Fruit fly (Drosophila melanogaster): Measurements from ENCODE around the gene CG42717.

The CG42717 gene

DNA sequence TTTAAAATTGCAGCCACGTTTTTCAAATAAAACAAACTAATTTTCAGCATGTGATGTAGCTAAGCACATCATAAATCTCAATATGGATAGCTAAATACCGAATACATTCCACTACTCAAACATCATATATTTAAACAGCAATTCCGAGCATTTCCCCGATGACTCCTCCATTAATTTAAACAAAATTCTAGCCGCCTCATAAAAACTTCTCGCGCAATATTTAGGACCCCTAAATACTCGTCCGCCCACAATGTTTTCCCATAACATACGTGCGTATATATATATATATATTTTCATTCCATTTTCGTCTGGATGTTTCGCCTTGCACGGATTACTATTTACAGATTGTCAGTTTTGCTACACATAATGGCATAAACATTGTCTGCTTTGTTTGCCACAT is 37.0 kb downstream of the CG42717 start:
- TF ChIP-seq sr (GFP tag; IDR thresholded peaks at IDR 0.05) = peak; percentile 74; the same call in 2 of the 3 replicates
- no peak for TF ChIP-seq unpg (GFP tag; optimal IDR thresholded peaks at IDR 0.05)
- peak; percentile 96 for TF ChIP-seq sd (tag; optimal IDR thresholded peaks at IDR 0.05)
- TF ChIP-seq TFAM (GFP tag; optimal IDR thresholded peaks at IDR 0.05) = no peak

DNA sequence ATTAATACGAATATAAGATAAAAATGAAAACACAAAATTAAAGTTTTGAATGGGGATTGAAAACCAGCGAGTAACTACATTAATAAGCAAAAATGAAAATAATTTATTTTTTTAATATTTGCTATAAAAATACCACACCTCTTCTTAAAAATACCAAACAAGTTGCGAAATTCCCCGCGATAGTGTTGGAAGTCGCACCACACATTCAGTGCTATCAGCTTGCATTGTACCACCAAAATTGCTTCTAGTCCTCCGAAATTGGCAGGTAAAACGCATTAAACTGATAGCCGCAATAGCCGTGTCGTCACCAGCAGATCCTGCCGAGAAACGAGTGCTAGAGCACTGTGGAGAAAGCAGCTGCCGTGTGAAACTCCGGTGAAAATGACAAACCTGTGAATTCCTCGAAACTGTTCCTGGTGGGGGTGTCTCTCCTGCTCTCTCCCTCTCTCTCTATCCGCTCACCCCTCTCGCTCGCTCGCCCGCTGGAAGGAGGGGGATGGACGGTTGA is 44.9 kb downstream of the CG42717 start, which contains the start of gene Hip14:
Gene Hip14 (plus strand): TSS at position 198 of the 508 bp plus-strand sequence.
- TF ChIP-seq Hand (GFP tag; optimal IDR thresholded peaks at IDR 0.05) (no peak), Dip3 (GFP tag; optimal IDR thresholded peaks at IDR 0.05) (no peak), CG12744 (GFP tag; optimal IDR thresholded peaks at IDR 0.05) (no peak), NK7.1 (GFP tag; optimal IDR thresholded peaks at IDR 0.05) (no peak), cas (GFP tag; IDR thresholded peaks at IDR 0.05) (no peak), Dbx (GFP tag; IDR thresholded peaks at IDR 0.05) (no peak), mam (GFP tag; optimal IDR thresholded peaks at IDR 0.05) (no peak), tx (GFP tag; optimal IDR thresholded peaks at IDR 0.05) (no peak), Adf1 (GFP tag; IDR thresholded peaks at IDR 0.05) (peak; percentile 16; the same call in 1 of the 2 replicates), ham (GFP tag; IDR thresholded peaks at IDR 0.05) (no peak), Drgx (GFP tag; IDR thresholded peaks at IDR 0.05) (no peak), lab (GFP tag; optimal IDR thresholded peaks at IDR 0.05) (no peak), sqz (GFP tag; optimal IDR thresholded peaks at IDR 0.05) (no peak), Lpt (GFP tag; optimal IDR thresholded peaks at IDR 0.05) (no peak), pb (GFP tag; optimal IDR thresholded peaks at IDR 0.05) (no peak), zen (tag; optimal IDR thresholded peaks at IDR 0.05) (no peak), slbo (GFP tag; IDR thresholded peaks at IDR 0.05) (peak; percentile 68), CG13424 (tag; optimal IDR thresholded peaks at IDR 0.05) (peak; percentile 28), Usf (GFP tag; optimal IDR thresholded peaks at IDR 0.05) (no peak), CG12659 (GFP tag; optimal IDR thresholded peaks at IDR 0.05) (peak; percentile 70), gcm (GFP tag; optimal IDR thresholded peaks at IDR 0.05) (no peak), jing (GFP tag; optimal IDR thresholded peaks at IDR 0.05) (no peak), fu2 (GFP tag; optimal IDR thresholded peaks at IDR 0.05) (no peak), Dek (tag; optimal IDR thresholded peaks at IDR 0.05) (no peak), CG8944 (GFP tag; optimal IDR thresholded peaks at IDR 0.05) (no peak), CG11456 (GFP tag; IDR thresholded peaks at IDR 0.05) (no peak), luna (GFP tag; optimal IDR thresholded peaks at IDR 0.05) (no peak), CG10366 (GFP tag; IDR thresholded peaks at IDR 0.05) (no peak), NfI (GFP tag; optimal IDR thresholded peaks at IDR 0.05) (no peak), her (GFP tag; optimal IDR thresholded peaks at IDR 0.05) (no peak), HHEX (GFP tag; optimal IDR thresholded peaks at IDR 0.05) (no peak), Ets65A (GFP tag) (no peak), BtbVII (GFP tag; optimal IDR thresholded peaks at IDR 0.05) (peak; percentile 4), CG10979 (tag; optimal IDR thresholded peaks at IDR 0.05) (no peak), CG8765 (GFP tag; IDR thresholded peaks at IDR 0.05) (no peak), stwl (tag; optimal IDR thresholded peaks at IDR 0.05) (peak; percentile 54), Sry-δ (GFP tag; optimal IDR thresholded peaks at IDR 0.05) (no peak), E2f2 (GFP tag; IDR thresholded peaks at IDR 0.05) (no peak), gro (GFP tag; optimal IDR thresholded peaks at IDR 0.05) (no peak), CG32767 (GFP tag; IDR thresholded peaks at IDR 0.05) (0 out of 2 replicates have a peak, but pooled peaks have one; percentile 13), CG17912 (GFP tag; optimal IDR thresholded peaks at IDR 0.05) (no peak), CG12299 (tag; optimal IDR thresholded peaks at IDR 0.05) (no peak), trh (GFP tag; optimal IDR thresholded peaks at IDR 0.05) (no peak), sr (GFP tag; IDR thresholded peaks at IDR 0.05) (no peak), CG14965 (GFP tag; optimal IDR thresholded peaks at IDR 0.05; ENCODE audit: borderline replicate concordance) (no peak), CG4854 (GFP tag; optimal IDR thresholded peaks at IDR 0.05) (no peak), onecut (GFP tag; IDR thresholded peaks at IDR 0.05) (no peak)

Measured in whole organism, embryonic.